Fruit fly (Drosophila melanogaster) whole organism, embryonic: ENCODE results near the gene CG6126.

ENCODE experiments used
- CG31365 ChIP-seq: fragments of 200-800 bp; sonication (Bioruptor generic); optimal IDR thresholded peaks from 2 replicates; lab custom pipeline; 2018; ENCODE audit warnings: missing biosample characterization, mild to moderate bottlenecking, missing genetic modification characterization
- hth ChIP-seq: fragments of >200 bp; optimal IDR thresholded peaks from 2 replicates; lab custom pipeline; 2017; ENCODE audit warnings: inconsistent platforms

- TF ChIP-seq CG31365 (no peak), hth (lab: Kevin White, UChicago) (no peak)
Observed at dm6 chr3R:16240478-16241101, 37.7 kb upstream of the CG6126 start.
